Worm (Caenorhabditis elegans) whole organism, young adult: ENCODE measurements around the gene gcp-2.1.
"Not testable (repeated sequence)": the region's sequence is repeated elsewhere in the genome, so short reads cannot be mapped to it uniquely, and the experiment has no call there.

ENCODE experiments used
- B0261.1 ChIP-seq: sonication (generic microtip); optimal IDR thresholded peaks from 2 replicates; lab custom pipeline; 2016; ENCODE audit warnings: mild to moderate bottlenecking, missing genetic modification characterization, moderate library complexity, missing compliant biosample characterization
- D2030.7 ChIP-seq: fragments of 200-800 bp; sonication (Bioruptor generic); IDR thresholded peaks from 2 replicates; pipeline ENCODE4 v1.3.6; 2022; ENCODE audit warnings: missing genetic modification reagents, missing genetic modification characterization, missing compliant biosample characterization
- F37B4.10 ChIP-seq: fragments of 200-800 bp; sonication (Bioruptor generic); IDR thresholded peaks from 2 replicates; pipeline ENCODE4 v1.3.6; 2022; ENCODE audit warnings: missing genetic modification characterization, missing compliant biosample characterization
- Y56A3A.18 ChIP-seq: fragments of 200-800 bp; sonication (Bioruptor generic); IDR thresholded peaks from 2 replicates; pipeline ENCODE4 v1.3.6; 2022; ENCODE audit warnings: missing genetic modification reagents, missing genetic modification characterization, missing compliant biosample characterization
- ZK185.1 ChIP-seq: sonication (generic microtip); optimal IDR thresholded peaks from 2 replicates; lab custom pipeline; 2016; ENCODE audit warnings: mild to moderate bottlenecking, missing genetic modification characterization, missing compliant biosample characterization; ENCODE audit not compliant: poor library complexity, severe bottlenecking
- aptf-3 ChIP-seq: fragments of 200-800 bp; sonication (Bioruptor generic); IDR thresholded peaks from 2 replicates; pipeline ENCODE4 v1.3.6; 2022; ENCODE audit warnings: missing genetic modification characterization, missing compliant biosample characterization
- cebp-1 ChIP-seq, 2 experiments: fragments of 200-800 bp in 1 of 2; sonication (Bioruptor generic) in 1 of 2; sonication (generic microtip) in 1 of 2; IDR thresholded peaks in 1 of 2; optimal IDR thresholded peaks in 1 of 2; 2 replicates each; pipeline versions ENCODE4 v1.3.6 to Lab custom; 2017 to 2022; ENCODE audit warnings: missing compliant biosample characterization in 2 of 2, missing genetic modification characterization in 2 of 2, mild to moderate bottlenecking in 1 of 2, missing genetic modification reagents in 1 of 2, moderate library complexity in 1 of 2
- cebp-2 ChIP-seq: fragments of 200-800 bp; sonication (Bioruptor generic); IDR thresholded peaks from 2 replicates; pipeline ENCODE4 v1.3.6; 2022; ENCODE audit warnings: missing genetic modification characterization, missing compliant biosample characterization
- ceh-100 ChIP-seq: fragments of 200-800 bp; sonication (Bioruptor generic); IDR thresholded peaks from 2 replicates; pipeline ENCODE4 v1.3.6; 2022; ENCODE audit warnings: missing genetic modification reagents, missing genetic modification characterization, missing compliant biosample characterization
- ceh-40 ChIP-seq: fragments of 200-800 bp; sonication (Bioruptor generic); IDR thresholded peaks from 2 replicates; pipeline ENCODE4 v1.3.6; 2022; ENCODE audit warnings: missing genetic modification characterization, missing compliant biosample characterization
- dox-1 ChIP-seq: fragments of 200-800 bp; sonication (Bioruptor generic); IDR thresholded peaks from 2 replicates; pipeline ENCODE4 v1.3.6; 2022; ENCODE audit warnings: missing genetic modification reagents, missing genetic modification characterization, missing compliant biosample characterization
- dpff-1 ChIP-seq: sonication (generic microtip); optimal IDR thresholded peaks from 2 replicates; lab custom pipeline; 2017; ENCODE audit warnings: mild to moderate bottlenecking, missing genetic modification characterization, missing compliant biosample characterization
- egl-44 ChIP-seq: fragments of 200-800 bp; sonication (Bioruptor generic); IDR thresholded peaks from 2 replicates; pipeline ENCODE4 v1.3.6; 2022; ENCODE audit warnings: missing genetic modification reagents, missing genetic modification characterization, missing compliant biosample characterization
- ekl-4 ChIP-seq: fragments of 200-800 bp; sonication (Bioruptor generic); IDR thresholded peaks from 2 replicates; pipeline ENCODE4 v1.3.6; 2022; ENCODE audit warnings: missing genetic modification reagents, missing genetic modification characterization, missing compliant biosample characterization
- ets-4 ChIP-seq: fragments of 200-800 bp; sonication (Bioruptor generic); optimal IDR thresholded peaks from 2 replicates; lab custom pipeline; 2018; ENCODE audit warnings: mild to moderate bottlenecking, missing genetic modification characterization, missing compliant biosample characterization
- hmg-1.2 ChIP-seq: fragments of 200-800 bp; sonication (Bioruptor generic); IDR thresholded peaks from 2 replicates; pipeline ENCODE4 v1.3.6; 2022; ENCODE audit warnings: missing genetic modification reagents, missing genetic modification characterization, missing compliant biosample characterization
- let-526 ChIP-seq: fragments of 200-800 bp; sonication (Bioruptor generic); IDR thresholded peaks from 2 replicates; pipeline ENCODE4 v1.3.6; 2022; ENCODE audit warnings: missing genetic modification reagents, missing genetic modification characterization, missing compliant biosample characterization
- let-607 ChIP-seq, 2 experiments: fragments of 200-800 bp in 1 of 2; sonication (Bioruptor generic) in 1 of 2; sonication (generic microtip) in 1 of 2; optimal IDR thresholded peaks; 2 replicates each; lab custom pipeline; 2016 to 2018; ENCODE audit warnings: mild to moderate bottlenecking in 2 of 2, missing compliant biosample characterization in 2 of 2, missing genetic modification characterization in 2 of 2, moderate library complexity in 2 of 2, missing genotype in 1 of 2
- lin-26 ChIP-seq: fragments of 200-800 bp; sonication (Bioruptor generic); IDR thresholded peaks from 2 replicates; pipeline ENCODE4 v1.3.6; 2022; ENCODE audit warnings: missing genetic modification reagents, missing genetic modification characterization, missing compliant biosample characterization
- lin-35 ChIP-seq, 3 experiments: fragments of 150-350 bp in 2 of 3; sonication (generic microtip) in 1 of 3; optimal IDR thresholded peaks; 2 replicates each; lab custom pipeline; 2014 to 2018; ENCODE audit warnings: missing biosample characterization in 3 of 3, missing genetic modification characterization in 3 of 3, missing genetic modification reagents in 3 of 3
- lin-40 ChIP-seq: sonication (generic microtip); optimal IDR thresholded peaks from 2 replicates; lab custom pipeline; 2016; ENCODE audit warnings: missing genetic modification characterization, mild to moderate bottlenecking, missing compliant biosample characterization, missing genotype, missing genetic modification reagents
- lin-54 ChIP-seq: fragments of 200-800 bp; sonication (Bioruptor generic); optimal IDR thresholded peaks from 2 replicates; lab custom pipeline; 2018; ENCODE audit warnings: mild to moderate bottlenecking, missing genetic modification characterization, missing compliant biosample characterization
- lsl-1 ChIP-seq: fragments of 200-800 bp; sonication (Bioruptor generic); optimal IDR thresholded peaks from 2 replicates; lab custom pipeline; 2018; ENCODE audit warnings: mild to moderate bottlenecking, missing genetic modification characterization, moderate library complexity, missing compliant biosample characterization
- madf-3 ChIP-seq: fragments of 200-800 bp; sonication (Bioruptor generic); IDR thresholded peaks from 2 replicates; pipeline ENCODE4 v1.3.6; 2022; ENCODE audit warnings: missing genetic modification reagents, missing genetic modification characterization, missing compliant biosample characterization
- madf-6 ChIP-seq: fragments of 200-800 bp; sonication (Bioruptor generic); IDR thresholded peaks from 2 replicates; pipeline ENCODE4 v1.3.6; 2022; ENCODE audit warnings: missing genetic modification reagents, missing genetic modification characterization, missing compliant biosample characterization
- mcd-1 ChIP-seq: fragments of 200-800 bp; sonication (Bioruptor generic); IDR thresholded peaks from 2 replicates; pipeline ENCODE4 v1.3.6; 2022; ENCODE audit warnings: missing genetic modification reagents, missing genetic modification characterization, missing compliant biosample characterization
- nfya-1 ChIP-seq: sonication (generic microtip); optimal IDR thresholded peaks from 2 replicates; lab custom pipeline; 2017; ENCODE audit warnings: antibody characterized with exemption, missing compliant biosample characterization, missing genetic modification characterization, borderline replicate concordance; ENCODE audit not compliant: insufficient read depth
- nfyb-1 ChIP-seq: fragments of 200-800 bp; sonication (Bioruptor generic); IDR thresholded peaks from 2 replicates; pipeline ENCODE4 v1.3.6; 2022; ENCODE audit warnings: missing genetic modification reagents, missing genetic modification characterization, missing compliant biosample characterization
- nhr-120 ChIP-seq: fragments of 200-800 bp; sonication (Bioruptor generic); IDR thresholded peaks from 2 replicates; pipeline ENCODE4 v1.3.6; 2022; ENCODE audit warnings: missing genetic modification characterization, missing compliant biosample characterization
- nhr-80 ChIP-seq: sonication (generic microtip); optimal IDR thresholded peaks from 2 replicates; lab custom pipeline; 2016; ENCODE audit warnings: missing genetic modification characterization, missing compliant biosample characterization
- rcor-1 ChIP-seq: fragments of 200-800 bp; sonication (Bioruptor generic); IDR thresholded peaks from 2 replicates; pipeline ENCODE4 v1.3.6; 2022; ENCODE audit warnings: missing genetic modification reagents, missing genetic modification characterization, missing compliant biosample characterization
- rpc-1 ChIP-seq, 2 experiments: fragments of 150-350 bp in 1 of 2; sonication (generic microtip) in 1 of 2; optimal IDR thresholded peaks; 2 replicates each; lab custom pipeline; 2014 to 2018; ENCODE audit warnings: missing biosample characterization in 1 of 2, missing genetic modification characterization in 1 of 2, missing genetic modification reagents in 1 of 2, missing genotype in 1 of 2
- somi-1 ChIP-seq: fragments of 200-800 bp; sonication (Bioruptor generic); optimal IDR thresholded peaks from 2 replicates; lab custom pipeline; 2018; ENCODE audit warnings: mild to moderate bottlenecking, missing genetic modification characterization, missing compliant biosample characterization
- tbp1 ChIP-seq: fragments of 200-800 bp; sonication (Bioruptor generic); optimal IDR thresholded peaks from 2 replicates; lab custom pipeline; 2018; ENCODE audit warnings: mild to moderate bottlenecking, missing genetic modification characterization, missing compliant biosample characterization
- zfh-2 ChIP-seq: fragments of 200-800 bp; sonication (Bioruptor generic); conservative IDR thresholded peaks from 2 replicates; pipeline ENCODE4 v1.3.6; 2022; ENCODE audit warnings: missing genetic modification reagents, missing genetic modification characterization, missing compliant biosample characterization
- ztf-25 ChIP-seq: fragments of 200-800 bp; sonication (Bioruptor generic); IDR thresholded peaks from 2 replicates; pipeline ENCODE4 v1.3.6; 2022; ENCODE audit warnings: missing genetic modification reagents, missing genetic modification characterization, missing compliant biosample characterization
- ztf-26 ChIP-seq: sonication (generic microtip); optimal IDR thresholded peaks from 2 replicates; lab custom pipeline; 2017; ENCODE audit warnings: missing genetic modification characterization, missing compliant biosample characterization

Gene gcp-2.1

DNA sequence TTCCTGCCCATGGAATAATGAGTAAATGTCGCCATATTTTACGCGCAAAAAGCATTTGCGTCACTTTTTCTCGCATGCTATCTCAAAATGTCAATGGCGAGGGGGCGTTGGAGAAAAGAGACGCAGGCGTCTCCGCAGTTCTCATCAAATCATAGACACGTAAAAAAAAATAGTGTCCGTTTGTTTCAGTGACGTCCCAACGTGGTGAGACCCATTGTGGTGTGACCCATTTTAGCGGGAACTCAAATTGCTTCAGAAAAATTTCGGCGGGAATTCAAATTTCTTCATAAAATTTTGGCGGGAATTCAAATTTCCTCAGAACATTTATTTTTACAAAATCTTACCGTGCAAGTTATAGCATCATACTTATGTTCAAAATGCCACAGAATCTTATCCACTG is 42.2 kb downstream of the gcp-2.1 start:
- TF ChIP-seq somi-1 (GFP tag; lab: Kevin White, UChicago) (no peak), nfya-1 (tag; lab: Kevin White, UChicago) (no peak), dpff-1 (tag; lab: Kevin White, UChicago) (no peak), hmg-1.2 (no peak), F37B4.10 (GFP tag; lab: Robert Waterston, UW) (no peak), let-526 (no peak), nhr-80 (tag; lab: Kevin White, UChicago) (peak; percentile 49), lin-54 (GFP tag; lab: Kevin White, UChicago) (peak; percentile 48), ets-4 (GFP tag; lab: Kevin White, UChicago) (no peak), lsl-1 (GFP tag; lab: Kevin White, UChicago) (no peak), tbp1 (GFP tag; lab: Kevin White, UChicago) (peak; percentile 3), ztf-26 (tag; lab: Kevin White, UChicago) (peak; percentile 28), cebp-2 (GFP tag; lab: Robert Waterston, UW) (no peak), cebp-1 (GFP tag; IDR thresholded peaks at IDR 0.05; lab: Robert Waterston, UW) (no peak), cebp-1 (tag; optimal IDR thresholded peaks at IDR 0.05; lab: Kevin White, UChicago) (peak; percentile 20), let-607 (tag; optimal IDR thresholded peaks at IDR 0.05; lab: Kevin White, UChicago) (peak in 1 of 2 experiments; percentile 3), lin-35 (GFP tag; optimal IDR thresholded peaks at IDR 0.05; lab: Kevin White, UChicago) (no peak)

ce11 chrX:347117-347516 is 45.5 kb downstream of the gcp-2.1 start, which contains the start of gene C04E7.3:
Gene C04E7.3, minus strand, starts transcription at chrX:347217.
- TF ChIP-seq madf-3 (GFP tag; lab: Robert Waterston, UW): 0 out of 2 replicates have a peak, but pooled peaks have one; percentile 45

DNA sequence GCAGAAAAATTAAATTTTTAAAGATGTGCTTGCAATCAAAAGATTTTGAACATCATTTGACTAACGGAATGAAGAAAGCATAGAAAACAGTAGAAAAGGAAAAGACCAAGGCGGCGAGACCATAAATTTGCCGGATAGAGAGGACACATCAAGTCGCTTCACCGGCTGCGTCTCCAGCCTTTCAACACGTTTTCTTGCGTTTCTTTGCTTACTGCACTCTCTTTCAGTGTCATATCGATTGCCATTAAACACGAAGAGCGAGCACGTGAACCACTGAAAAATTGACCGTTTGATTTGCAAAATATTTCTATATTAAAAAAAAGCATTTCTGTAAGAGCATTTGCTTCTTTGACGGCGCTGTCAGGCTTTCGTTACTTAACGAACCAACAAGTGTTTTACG is 46.5 kb downstream of the gcp-2.1 start:
- TF ChIP-seq lin-40 (tag; lab: Kevin White, UChicago) (peak; percentile 17), ZK185.1 (tag; lab: Kevin White, UChicago) (no peak), hmg-1.2 (peak; percentile 55; the same call in 1 of the 2 replicates), cebp-1 (GFP tag; IDR thresholded peaks at IDR 0.05; lab: Robert Waterston, UW) (no peak), cebp-1 (tag; optimal IDR thresholded peaks at IDR 0.05; lab: Kevin White, UChicago) (peak; percentile 38)

ce11 chrX:351398-351797 is 49.8 kb downstream of the gcp-2.1 start:
- peak; percentile 55; the same call in 1 of the 2 replicates for TF ChIP-seq madf-6 (GFP tag; lab: Robert Waterston, UW)
- peak; percentile 38; the same call in 1 of the 2 replicates for TF ChIP-seq ceh-100 (GFP tag; lab: Robert Waterston, UW)
- peak; percentile 90 for TF ChIP-seq lin-26
- peak; percentile 55 for TF ChIP-seq B0261.1 (tag; lab: Kevin White, UChicago)
- peak; percentile 84 for TF ChIP-seq ztf-25 (GFP tag; lab: Robert Waterston, UW)
- 0 out of 2 replicates have a peak, but pooled peaks have one; percentile 9 for TF ChIP-seq aptf-3 (GFP tag; lab: Robert Waterston, UW)
- TF ChIP-seq ekl-4: 0 out of 2 replicates have a peak, but pooled peaks have one; percentile 29
- TF ChIP-seq Y56A3A.18: 0 out of 2 replicates have a peak, but pooled peaks have one; percentile 39
- TF ChIP-seq nfyb-1 (GFP tag; lab: Robert Waterston, UW): peak; percentile 79
- TF ChIP-seq egl-44 (GFP tag; lab: Robert Waterston, UW): peak; percentile 54; the same call in 1 of the 2 replicates
- peak; percentile 28; the same call in 1 of the 2 replicates for TF ChIP-seq rcor-1 (GFP tag; lab: Robert Waterston, UW)
- 0 out of 2 replicates have a peak, but pooled peaks have one; percentile 39 for TF ChIP-seq madf-3 (GFP tag; lab: Robert Waterston, UW)
- TF ChIP-seq mcd-1 (GFP tag; lab: Robert Waterston, UW): peak; percentile 49
- peak; percentile 83; the same call in 1 of the 2 replicates for TF ChIP-seq nhr-120 (GFP tag; lab: Robert Waterston, UW)
- peak; percentile 82 for TF ChIP-seq tbp1 (GFP tag; lab: Kevin White, UChicago)
- not testable (repeated sequence) for TF ChIP-seq rpc-1 (optimal IDR thresholded peaks at IDR 0.05; lab: Kevin White, UChicago)
- peak; percentile 32 for TF ChIP-seq rpc-1 (tag; optimal IDR thresholded peaks at IDR 0.05; lab: Kevin White, UChicago)
- peak; percentile 59; the same call in 1 of the 2 replicates for TF ChIP-seq ceh-40
- peak; percentile 33; the same call in 1 of the 2 replicates for TF ChIP-seq D2030.7 (GFP tag; lab: Robert Waterston, UW)
- TF ChIP-seq hmg-1.2: peak; percentile 73
- peak; percentile 68 for TF ChIP-seq dox-1 (GFP tag; lab: Robert Waterston, UW)
- 0 out of 2 replicates have a peak, but pooled peaks have one; percentile 12 for TF ChIP-seq zfh-2 (GFP tag; lab: Robert Waterston, UW)
